Worm (Caenorhabditis elegans) whole organism, early embryonic: ENCODE measurements around the gene mes-1.

Source experiments
- ets-7 ChIP-seq: sonication (generic microtip); optimal IDR thresholded peaks from 2 replicates; lab custom pipeline; 2016; ENCODE audit warnings: missing genotype, missing genetic modification characterization, missing compliant biosample characterization
- flt-1 ChIP-seq: fragments of 200-800 bp; sonication (Bioruptor generic); IDR thresholded peaks from 2 replicates; pipeline ENCODE4 v1.3.6; 2022; ENCODE audit warnings: missing genetic modification characterization, missing compliant biosample characterization
- hmbx-1 ChIP-seq: sonication (generic microtip); optimal IDR thresholded peaks from 2 replicates; lab custom pipeline; 2016; ENCODE audit warnings: mild to moderate bottlenecking, missing genetic modification characterization, missing compliant biosample characterization
- hmg-4 ChIP-seq: fragments of 200-800 bp; sonication (Bioruptor generic); optimal IDR thresholded peaks from 2 replicates; lab custom pipeline; 2018; ENCODE audit warnings: mild to moderate bottlenecking, missing genetic modification characterization, missing compliant biosample characterization
- pes-1 ChIP-seq: fragments of 200-800 bp; sonication (Bioruptor generic); IDR thresholded peaks from 2 replicates; pipeline ENCODE4 v1.3.6; 2022; ENCODE audit warnings: missing genetic modification reagents, missing genetic modification characterization, missing compliant biosample characterization
- scrt-1 ChIP-seq: fragments of 200-800 bp; sonication (Bioruptor generic); IDR thresholded peaks from 2 replicates; pipeline ENCODE4 v1.3.6; 2022; ENCODE audit warnings: missing genetic modification characterization, missing compliant biosample characterization
- tbx-37 ChIP-seq: fragments of 200-800 bp; sonication (Bioruptor generic); conservative IDR thresholded peaks from 2 replicates; pipeline ENCODE4 v1.3.6; 2022; ENCODE audit warnings: missing genetic modification reagents, missing genetic modification characterization, missing compliant biosample characterization
- tra-4 ChIP-seq: sonication (generic microtip); optimal IDR thresholded peaks from 2 replicates; lab custom pipeline; 2017; ENCODE audit warnings: missing genetic modification characterization, missing compliant biosample characterization

DNA sequence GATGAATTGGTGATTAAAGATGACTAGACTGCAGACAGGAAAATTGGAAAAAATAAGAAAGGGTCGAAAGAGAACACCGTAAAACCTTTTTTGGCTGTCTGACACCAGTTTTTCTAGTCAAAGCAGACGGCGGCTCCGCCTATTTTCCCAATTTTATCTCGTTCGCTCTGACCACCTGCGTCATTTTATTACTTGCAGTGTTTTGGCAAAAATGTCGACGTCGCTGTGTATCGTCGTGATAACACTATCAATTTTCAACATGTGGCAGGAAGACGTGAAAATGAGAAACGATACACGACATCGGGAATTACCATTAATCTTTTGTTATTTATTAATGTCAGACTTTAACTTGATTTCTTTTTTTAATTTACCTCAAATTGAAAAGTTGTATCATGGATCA is 52.8 kb downstream of the mes-1 start, which contains the start of gene Y62H9A.15:
- TF ChIP-seq tbx-37 (GFP tag; lab: Robert Waterston, UW) (no peak), hmbx-1 (tag; lab: Kevin White, UChicago) (no peak), flt-1 (GFP tag; lab: Robert Waterston, UW) (no peak), pes-1 (GFP tag; lab: Robert Waterston, UW) (no peak), ets-7 (no peak), scrt-1 (GFP tag; lab: Robert Waterston, UW) (no peak), hmg-4 (GFP tag; lab: Kevin White, UChicago) (no peak), tra-4 (no peak)
